Worm (Caenorhabditis elegans): ENCODE measurements around the gene Y48A6B.9.
A peak's percentile ranks its signal among the peaks of the same experiment; 100 is the strongest.

The Y48A6B.9 gene

ce11 chrIII:10989491-10990032 is 43.4 kb upstream of the Y48A6B.9 start (continued):
- TF ChIP-seq pqm-1 (tag; optimal IDR thresholded peaks at IDR 0.05) (peak; percentile 37), egl-5 (tag; optimal IDR thresholded peaks at IDR 0.05) (peak; percentile 93), nfya-1 (tag; optimal IDR thresholded peaks at IDR 0.05; ENCODE audit: insufficient read depth) (peak; percentile 96), fkh-10 (GFP tag; optimal IDR thresholded peaks at IDR 0.05) (peak; percentile 50), lsy-12 (tag; optimal IDR thresholded peaks at IDR 0.05) (peak; percentile 96), mdl-1 (tag; optimal IDR thresholded peaks at IDR 0.05) (peak; percentile 52), fkh-2 (tag; optimal IDR thresholded peaks at IDR 0.05) (peak; percentile 14)

- TF ChIP-seq unc-62 (GFP tag; optimal IDR thresholded peaks at IDR 0.05) (no peak), egl-5 (tag; optimal IDR thresholded peaks at IDR 0.05) (no peak), elt-1 (tag; optimal IDR thresholded peaks at IDR 0.05) (no peak), hmg-11 (tag; optimal IDR thresholded peaks at IDR 0.05) (no peak), nhr-28 (tag; optimal IDR thresholded peaks at IDR 0.05) (no peak), pqm-1 (tag; optimal IDR thresholded peaks at IDR 0.05) (no peak), sea-2 (GFP tag; optimal IDR thresholded peaks at IDR 0.05) (no peak), unc-39 (tag; optimal IDR thresholded peaks at IDR 0.05) (no peak), ZK546.5 (tag; optimal IDR thresholded peaks at IDR 0.05) (no peak), nfya-1 (tag; optimal IDR thresholded peaks at IDR 0.05; ENCODE audit: insufficient read depth) (no peak), ceh-9 (tag; optimal IDR thresholded peaks at IDR 0.05) (no peak), snpc-4 (tag; optimal IDR thresholded peaks at IDR 0.05) (no peak), fos-1 (tag; optimal IDR thresholded peaks at IDR 0.05) (no peak), egl-27 (tag; optimal IDR thresholded peaks at IDR 0.05) (no peak), ama-1 (optimal IDR thresholded peaks at IDR 0.05) (no peak), nhr-12 (tag; optimal IDR thresholded peaks at IDR 0.05) (no peak), lin-15B (tag; optimal IDR thresholded peaks at IDR 0.05) (no peak), ceh-28 (tag; optimal IDR thresholded peaks at IDR 0.05) (no peak)
Measured at ce11 chrIII:10994085-10994484, 38.9 kb upstream of the Y48A6B.9 start.

- no peak for TF ChIP-seq nhr-25 (tag; optimal IDR thresholded peaks at IDR 0.05)
- TF ChIP-seq ztf-4 (tag; optimal IDR thresholded peaks at IDR 0.05) = no peak
- TF ChIP-seq unc-62 (GFP tag; optimal IDR thresholded peaks at IDR 0.05) = no peak
- TF ChIP-seq nhr-12 (tag; optimal IDR thresholded peaks at IDR 0.05) = no peak
- no peak for TF ChIP-seq ceh-16 (tag; optimal IDR thresholded peaks at IDR 0.05)
- no peak for TF ChIP-seq nhr-23 (tag; optimal IDR thresholded peaks at IDR 0.05)
Measured at ce11 chrIII:10995156-10995555, 37.8 kb upstream of the Y48A6B.9 start, which contains the start of gene dmsr-5. dmsr-5 (minus strand) TSS chrIII:10995256.

- no peak for TF ChIP-seq ceh-82 (tag; optimal IDR thresholded peaks at IDR 0.05)
- TF ChIP-seq skn-1 (tag; optimal IDR thresholded peaks at IDR 0.05) = no peak
- TF ChIP-seq ceh-16 (tag; optimal IDR thresholded peaks at IDR 0.05) = no peak
- TF ChIP-seq nhr-11 (tag; optimal IDR thresholded peaks at IDR 0.05) = no peak
- no peak for TF ChIP-seq nhr-67 (tag; optimal IDR thresholded peaks at IDR 0.05)
Measured at ce11 chrIII:11002808-11003207, 30.2 kb upstream of the Y48A6B.9 start.

- TF ChIP-seq nhr-23 (tag; optimal IDR thresholded peaks at IDR 0.05) (peak; percentile 83), nfya-1 (tag; optimal IDR thresholded peaks at IDR 0.05; ENCODE audit: insufficient read depth) (peak; percentile 91), R02D3.7 (tag; optimal IDR thresholded peaks at IDR 0.05) (peak; percentile 62), skn-1 (tag; optimal IDR thresholded peaks at IDR 0.05) (peak; percentile 88), zag-1 (tag; optimal IDR thresholded peaks at IDR 0.05) (no peak), ama-1 (optimal IDR thresholded peaks at IDR 0.05) (peak; percentile 80), egl-5 (tag; optimal IDR thresholded peaks at IDR 0.05) (peak; percentile 32), tbx-2 (tag; optimal IDR thresholded peaks at IDR 0.05) (no peak), ceh-28 (tag; optimal IDR thresholded peaks at IDR 0.05) (peak; percentile 48), nhr-28 (tag; optimal IDR thresholded peaks at IDR 0.05) (no peak), snpc-4 (tag; optimal IDR thresholded peaks at IDR 0.05) (peak; percentile 83), fos-1 (tag; optimal IDR thresholded peaks at IDR 0.05) (no peak), fkh-2 (tag; optimal IDR thresholded peaks at IDR 0.05) (no peak), nhr-25 (tag; optimal IDR thresholded peaks at IDR 0.05) (peak; percentile 75), pqm-1 (tag; optimal IDR thresholded peaks at IDR 0.05) (peak; percentile 17), nhr-11 (tag; optimal IDR thresholded peaks at IDR 0.05) (no peak), elt-2 (tag; optimal IDR thresholded peaks at IDR 0.05) (peak; percentile 43), hmg-11 (tag; optimal IDR thresholded peaks at IDR 0.05) (peak; percentile 76), pha-4 (tag; optimal IDR thresholded peaks at IDR 0.05) (peak; percentile 96), nhr-43 (tag; optimal IDR thresholded peaks at IDR 0.05; ENCODE audit: poor library complexity, severe bottlenecking) (peak; percentile 66), lin-15B (tag; optimal IDR thresholded peaks at IDR 0.05) (peak; percentile 96), lin-39 (tag; optimal IDR thresholded peaks at IDR 0.05) (peak; percentile 91)
Measured at ce11 chrIII:11007552-11008272, 25.3 kb upstream of the Y48A6B.9 start, which contains the start of the genes fipr-17 and Y48A6B.3. fipr-17 (minus strand) TSS chrIII:11007602. Y48A6B.3 (plus strand) TSS chrIII:11008222.
